Worm (Caenorhabditis elegans) whole organism, L2 larva: ENCODE measurements around the gene agr-1.

Experiments used
- R02D3.7 ChIP-seq: fragments of 150-350 bp; optimal IDR thresholded peaks from 2 replicates; lab custom pipeline; 2014; ENCODE audit warnings: missing biosample characterization, missing genetic modification characterization
- ZK546.5 ChIP-seq: sonication (generic microtip); optimal IDR thresholded peaks from 2 replicates; lab custom pipeline; 2017; ENCODE audit warnings: missing biosample characterization, missing genetic modification characterization
- blmp-1 ChIP-seq: sonication (generic microtip); optimal IDR thresholded peaks from 2 replicates; lab custom pipeline; 2017; ENCODE audit warnings: missing genetic modification characterization, mild to moderate bottlenecking, missing compliant biosample characterization, antibody characterized with exemption, moderate library complexity; ENCODE audit not compliant: insufficient read depth
- mab-5 ChIP-seq: fragments of 150-350 bp; optimal IDR thresholded peaks from 2 replicates; lab custom pipeline; 2014; ENCODE audit warnings: missing biosample characterization, missing genetic modification characterization
- nhr-23 ChIP-seq: fragments of 150-350 bp; optimal IDR thresholded peaks from 2 replicates; lab custom pipeline; 2014; ENCODE audit warnings: missing biosample characterization, missing genetic modification reagents, missing genetic modification characterization
- nhr-237 ChIP-seq: fragments of 150-350 bp; optimal IDR thresholded peaks from 2 replicates; lab custom pipeline; 2014; ENCODE audit warnings: missing biosample characterization, missing genetic modification characterization
- unc-55 ChIP-seq: fragments of 150-350 bp; sonication (generic microtip); optimal IDR thresholded peaks from 3 replicates; lab custom pipeline; 2014; ENCODE audit warnings: missing biosample characterization, missing genetic modification reagents, missing genetic modification characterization
- ztf-11 ChIP-seq: sonication (generic microtip); optimal IDR thresholded peaks from 2 replicates; lab custom pipeline; 2017; ENCODE audit warnings: missing biosample characterization, missing genetic modification characterization

DNA sequence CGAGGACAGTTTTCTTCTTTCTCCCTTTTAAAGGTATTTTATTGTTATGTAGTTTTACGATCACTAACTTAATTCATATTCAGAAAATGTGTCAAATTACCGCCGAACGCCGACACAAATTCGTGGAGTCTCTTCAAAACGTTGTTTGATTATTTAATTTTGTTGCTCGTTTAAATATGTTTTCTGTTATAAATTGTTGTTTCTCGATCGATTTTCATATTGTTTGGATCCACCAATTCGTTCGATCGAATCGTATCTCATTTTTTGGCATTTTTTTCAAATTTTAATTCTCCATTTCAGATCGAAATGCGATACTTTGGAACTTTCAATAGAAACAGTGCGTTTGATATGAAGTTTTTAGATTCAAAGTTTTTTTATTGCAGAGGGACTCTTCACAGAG lies 32.4 kb downstream of the agr-1 start, which contains the start of gene F41G3.6:
- TF ChIP-seq mab-5 (tag; lab: Kevin White, UChicago) (no peak), nhr-237 (no peak), ztf-11 (tag; lab: Kevin White, UChicago) (no peak), unc-55 (no peak), R02D3.7 (tag; lab: Kevin White, UChicago) (no peak), ZK546.5 (tag; lab: Kevin White, UChicago) (no peak), blmp-1 (tag; lab: Kevin White, UChicago) (no peak), nhr-23 (tag; lab: Kevin White, UChicago) (no peak)
